Worm (Caenorhabditis elegans) whole organism, late embryonic: ENCODE measurements around the gene str-207.

Experiments
- C38D4.7 ChIP-seq: fragments of 200-800 bp; sonication (Bioruptor generic); optimal IDR thresholded peaks from 2 replicates; lab custom pipeline; 2018; ENCODE audit warnings: mild to moderate bottlenecking, missing genetic modification characterization, moderate library complexity, missing compliant biosample characterization
- F13H6.1 ChIP-seq: sonication (generic microtip); optimal IDR thresholded peaks from 2 replicates; lab custom pipeline; 2016; ENCODE audit warnings: missing genetic modification characterization, missing compliant biosample characterization
- K09A11.1 ChIP-seq: sonication (generic microtip); optimal IDR thresholded peaks from 2 replicates; lab custom pipeline; 2017; ENCODE audit warnings: antibody characterized with exemption, mild to moderate bottlenecking, missing genetic modification characterization, missing compliant biosample characterization; ENCODE audit not compliant: insufficient read depth
- T23F11.4 ChIP-seq: fragments of 200-800 bp; sonication (Bioruptor generic); optimal IDR thresholded peaks from 2 replicates; lab custom pipeline; 2018; ENCODE audit warnings: mild to moderate bottlenecking, missing genetic modification characterization, missing compliant biosample characterization
- ceh-14 ChIP-seq: sonication (generic microtip); optimal IDR thresholded peaks from 2 replicates; lab custom pipeline; 2016; ENCODE audit warnings: missing genotype, missing genetic modification characterization, missing compliant biosample characterization
- ceh-2 ChIP-seq: sonication (generic microtip); optimal IDR thresholded peaks from 2 replicates; lab custom pipeline; 2016; ENCODE audit warnings: missing genotype, missing genetic modification characterization, missing compliant biosample characterization
- ceh-30 ChIP-seq: fragments of 150-350 bp; optimal IDR thresholded peaks from 2 replicates; lab custom pipeline; 2014; ENCODE audit warnings: missing biosample characterization, missing genetic modification characterization
- ceh-6 ChIP-seq: fragments of 200-800 bp; sonication (Bioruptor generic); optimal IDR thresholded peaks from 2 replicates; lab custom pipeline; 2018; ENCODE audit warnings: mild to moderate bottlenecking, missing genetic modification characterization, missing compliant biosample characterization
- che-1 ChIP-seq: sonication (generic microtip); optimal IDR thresholded peaks from 2 replicates; lab custom pipeline; 2016; ENCODE audit warnings: mild to moderate bottlenecking, missing genetic modification characterization, missing compliant biosample characterization
- dmd-4 ChIP-seq: sonication (generic microtip); optimal IDR thresholded peaks from 2 replicates; lab custom pipeline; 2016; ENCODE audit warnings: borderline replicate concordance, missing genetic modification characterization, missing compliant biosample characterization
- dve-1 ChIP-seq: sonication (generic microtip); optimal IDR thresholded peaks from 2 replicates; lab custom pipeline; 2017; ENCODE audit warnings: antibody characterized with exemption, mild to moderate bottlenecking, missing genetic modification characterization, missing compliant biosample characterization
- elt-2 ChIP-seq: sonication (generic microtip); optimal IDR thresholded peaks from 2 replicates; lab custom pipeline; 2016; ENCODE audit warnings: missing genetic modification reagents, missing genetic modification characterization, missing compliant biosample characterization
- ets-4 ChIP-seq: sonication (generic microtip); optimal IDR thresholded peaks from 2 replicates; lab custom pipeline; 2016; ENCODE audit warnings: missing genetic modification characterization, missing compliant biosample characterization
- eyg-1 ChIP-seq: sonication (generic microtip); optimal IDR thresholded peaks from 2 replicates; lab custom pipeline; 2016; ENCODE audit warnings: missing genotype, missing genetic modification characterization, missing compliant biosample characterization
- hlh-15 ChIP-seq: sonication (generic microtip); optimal IDR thresholded peaks from 2 replicates; lab custom pipeline; 2016; ENCODE audit warnings: missing genetic modification characterization, missing compliant biosample characterization
- hlh-30 ChIP-seq: sonication (generic microtip); optimal IDR thresholded peaks from 2 replicates; lab custom pipeline; 2017; ENCODE audit warnings: antibody characterized with exemption, missing genetic modification characterization, missing compliant biosample characterization; ENCODE audit not compliant: insufficient read depth
- hlh-6 ChIP-seq: sonication (generic microtip); optimal IDR thresholded peaks from 2 replicates; lab custom pipeline; 2016; ENCODE audit warnings: missing genotype, missing genetic modification characterization, missing compliant biosample characterization
- lim-6 ChIP-seq: sonication (generic microtip); optimal IDR thresholded peaks from 2 replicates; lab custom pipeline; 2016; ENCODE audit warnings: missing genetic modification characterization, missing compliant biosample characterization
- npax-4 ChIP-seq: sonication (generic microtip); optimal IDR thresholded peaks from 2 replicates; lab custom pipeline; 2016; ENCODE audit warnings: missing genetic modification characterization, missing compliant biosample characterization
- odd-2 ChIP-seq: sonication (generic microtip); optimal IDR thresholded peaks from 2 replicates; lab custom pipeline; 2017; ENCODE audit warnings: antibody characterized with exemption, mild to moderate bottlenecking, missing genetic modification characterization, missing compliant biosample characterization
- pag-3 ChIP-seq: sonication (generic microtip); optimal IDR thresholded peaks from 2 replicates; lab custom pipeline; 2016; ENCODE audit warnings: missing compliant biosample characterization, missing genetic modification characterization, borderline replicate concordance
- pax-1 ChIP-seq: fragments of 150-350 bp; optimal IDR thresholded peaks from 2 replicates; lab custom pipeline; 2014; ENCODE audit warnings: missing biosample characterization, missing genetic modification characterization
- pha-2 ChIP-seq: sonication (generic microtip); optimal IDR thresholded peaks from 2 replicates; lab custom pipeline; 2017; ENCODE audit warnings: mild to moderate bottlenecking, missing genetic modification characterization, missing compliant biosample characterization
- pha-4 ChIP-seq: fragments of 150-350 bp; optimal IDR thresholded peaks from 2 replicates; lab custom pipeline; 2018; ENCODE audit warnings: missing biosample characterization, missing genetic modification reagents, missing genetic modification characterization
- ref-2 ChIP-seq: sonication (generic microtip); optimal IDR thresholded peaks from 2 replicates; lab custom pipeline; 2016; ENCODE audit warnings: missing genetic modification characterization, missing compliant biosample characterization
- rnt-1 ChIP-seq: sonication (generic microtip); optimal IDR thresholded peaks from 2 replicates; lab custom pipeline; 2016; ENCODE audit warnings: missing genetic modification characterization, missing compliant biosample characterization
- sox-4 ChIP-seq: sonication (generic microtip); optimal IDR thresholded peaks from 2 replicates; lab custom pipeline; 2017; ENCODE audit warnings: mild to moderate bottlenecking, missing genetic modification characterization, inconsistent platforms, missing compliant biosample characterization
- syd-9 ChIP-seq: sonication (generic microtip); optimal IDR thresholded peaks from 2 replicates; lab custom pipeline; 2016; ENCODE audit warnings: mild to moderate bottlenecking, missing genetic modification characterization, moderate library complexity, missing compliant biosample characterization
- tbx-2 ChIP-seq: sonication (generic microtip); optimal IDR thresholded peaks from 2 replicates; lab custom pipeline; 2016; ENCODE audit warnings: missing genetic modification characterization, missing compliant biosample characterization
- unc-3 ChIP-seq, 2 experiments: fragments of 200-800 bp in 1 of 2; sonication (Bioruptor generic) in 1 of 2; sonication (generic microtip) in 1 of 2; conservative IDR thresholded peaks in 1 of 2; optimal IDR thresholded peaks in 1 of 2; 2 replicates each; pipeline versions ENCODE4 v1.3.6 to Lab custom; 2016 to 2022; ENCODE audit warnings: missing compliant biosample characterization in 2 of 2, missing genetic modification characterization in 2 of 2, missing genetic modification reagents in 1 of 2
- unc-55 ChIP-seq: sonication (generic microtip); optimal IDR thresholded peaks from 2 replicates; lab custom pipeline; 2017; ENCODE audit warnings: missing biosample characterization, missing genetic modification reagents, missing genetic modification characterization
- zip-5 ChIP-seq: sonication (generic microtip); optimal IDR thresholded peaks from 2 replicates; lab custom pipeline; 2016; ENCODE audit warnings: missing genetic modification characterization, missing compliant biosample characterization
- ztf-16 ChIP-seq: sonication (generic microtip); optimal IDR thresholded peaks from 2 replicates; lab custom pipeline; 2017; ENCODE audit warnings: missing genetic modification characterization, missing compliant biosample characterization

str-207 gene

ce11 chrV:4980873-4981272 lies 29.3 kb downstream of the str-207 start, which contains the start of gene srsx-12:
Gene srsx-12 (minus strand): TSS chrV:4980973.
- no peak for TF ChIP-seq hlh-15 (tag; lab: Kevin White, UChicago)

ce11 chrV:4983091-4983490 lies 31.6 kb downstream of the str-207 start, which contains the start of gene srsx-13:
Gene srsx-13 (minus strand): TSS chrV:4983191.
- TF ChIP-seq pax-1 = no peak
- TF ChIP-seq hlh-6 (tag; lab: Kevin White, UChicago) = no peak
- no peak for TF ChIP-seq npax-4
- TF ChIP-seq unc-3 (GFP tag; conservative IDR thresholded peaks at IDR 0.05; lab: Robert Waterston, UW) = no peak
- TF ChIP-seq unc-3 (tag; optimal IDR thresholded peaks at IDR 0.05; lab: Kevin White, UChicago) = no peak
- no peak for TF ChIP-seq dve-1 (tag; lab: Kevin White, UChicago)
- no peak for TF ChIP-seq pha-2
- TF ChIP-seq che-1 (tag; lab: Kevin White, UChicago) = no peak
- TF ChIP-seq zip-5 (tag; lab: Kevin White, UChicago) = no peak
- no peak for TF ChIP-seq K09A11.1 (tag; lab: Kevin White, UChicago)
- no peak for TF ChIP-seq ref-2
- no peak for TF ChIP-seq rnt-1
- no peak for TF ChIP-seq pag-3 (tag; lab: Kevin White, UChicago)
- TF ChIP-seq ceh-30 (tag; lab: Kevin White, UChicago) = no peak
- no peak for TF ChIP-seq odd-2 (tag; lab: Kevin White, UChicago)
- no peak for TF ChIP-seq lim-6 (tag; lab: Kevin White, UChicago)
- TF ChIP-seq ceh-6 (GFP tag; lab: Kevin White, UChicago) = no peak

ce11 chrV:4987097-4987496 lies 35.6 kb downstream of the str-207 start, which contains the start of gene ncx-8:
Gene ncx-8 (minus strand): TSS chrV:4987197.
- TF ChIP-seq K09A11.1 (tag; lab: Kevin White, UChicago) (no peak), eyg-1 (tag; lab: Kevin White, UChicago) (no peak), ref-2 (no peak), dmd-4 (tag; lab: Kevin White, UChicago) (no peak), ztf-16 (tag; lab: Kevin White, UChicago) (no peak), hlh-30 (tag; lab: Kevin White, UChicago) (no peak), npax-4 (no peak), F13H6.1 (tag; lab: Kevin White, UChicago) (no peak), sox-4 (no peak), C38D4.7 (GFP tag; lab: Kevin White, UChicago) (no peak), unc-3 (GFP tag; conservative IDR thresholded peaks at IDR 0.05; lab: Robert Waterston, UW) (no peak), unc-3 (tag; optimal IDR thresholded peaks at IDR 0.05; lab: Kevin White, UChicago) (no peak), pha-4 (no peak), syd-9 (no peak), ceh-2 (tag; lab: Kevin White, UChicago) (no peak)

ce11 chrV:4995155-4995554 lies 43.6 kb downstream of the str-207 start, which contains the start of gene ncx-9:
Gene ncx-9 (minus strand): TSS chrV:4995255.
- TF ChIP-seq odd-2 (tag; lab: Kevin White, UChicago) = no peak
- TF ChIP-seq T23F11.4 = no peak
- no peak for TF ChIP-seq ceh-30 (tag; lab: Kevin White, UChicago)
- no peak for TF ChIP-seq che-1 (tag; lab: Kevin White, UChicago)
- TF ChIP-seq ztf-16 (tag; lab: Kevin White, UChicago) = no peak
- no peak for TF ChIP-seq ceh-14
- TF ChIP-seq ets-4 (tag; lab: Kevin White, UChicago) = no peak
- TF ChIP-seq K09A11.1 (tag; lab: Kevin White, UChicago) = no peak
- TF ChIP-seq lim-6 (tag; lab: Kevin White, UChicago) = no peak

ce11 chrV:5000406-5000805 lies 48.9 kb downstream of the str-207 start, which contains the start of gene ugt-7:
Gene ugt-7 (minus strand): TSS chrV:5000566.
- no peak for TF ChIP-seq tbx-2 (tag; lab: Kevin White, UChicago)
- no peak for TF ChIP-seq unc-55
- peak; percentile 11 for TF ChIP-seq elt-2 (tag; lab: Kevin White, UChicago)
